Fruit fly (Drosophila melanogaster): ENCODE results near the gene CG4069.

CG4069 gene

DNA sequence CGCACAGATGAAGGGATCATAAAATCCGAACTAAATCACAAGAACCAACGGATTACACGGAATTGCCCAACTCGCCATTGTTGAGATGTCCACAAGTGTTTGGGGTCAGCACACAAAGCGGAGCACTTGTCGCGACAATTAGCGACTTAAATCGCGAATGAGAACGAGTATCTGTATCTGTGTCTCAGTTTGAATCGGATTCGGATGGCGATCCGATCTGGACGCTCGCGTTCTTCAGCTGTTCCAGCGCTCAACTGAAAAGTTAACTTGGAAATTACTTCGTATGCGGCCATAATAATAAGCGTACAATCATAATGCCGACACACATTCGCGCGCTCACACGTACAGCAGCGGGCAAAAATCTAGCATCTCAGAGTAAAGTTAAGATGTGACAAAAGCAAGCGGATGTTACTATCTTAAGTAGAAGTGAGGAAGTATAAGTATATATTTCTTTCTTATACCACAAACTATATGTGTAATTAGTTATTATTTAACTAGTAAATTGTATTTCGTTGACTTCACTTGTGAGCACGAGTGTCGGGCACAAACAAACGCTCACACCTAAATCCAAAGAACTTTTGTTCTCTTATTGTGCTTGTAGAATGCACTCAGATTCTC is 46.6 kb downstream of the CG4069 start, which contains the start of gene CG10660:
TSS of gene CG10660 (minus strand) at position 259 of the 618 bp plus-strand sequence.
- TF ChIP-seq CG13894 (tag; optimal IDR thresholded peaks at IDR 0.05) (no peak), fu2 (GFP tag; optimal IDR thresholded peaks at IDR 0.05) (peak; percentile 50), Aef1 (GFP tag; IDR thresholded peaks at IDR 0.05) (peak; percentile 81), aop (GFP tag; IDR thresholded peaks at IDR 0.05) (0 out of 2 replicates have a peak, but pooled peaks have one; percentile 39), crol (GFP tag; IDR thresholded peaks at IDR 0.05) (no peak), Mes4 (GFP tag; optimal IDR thresholded peaks at IDR 0.05) (peak; percentile 74), CG4424 (GFP tag; optimal IDR thresholded peaks at IDR 0.05) (peak; percentile 80), cato (GFP tag; optimal IDR thresholded peaks at IDR 0.05; ENCODE audit: borderline replicate concordance) (peak; percentile 75), Awh (GFP tag; IDR thresholded peaks at IDR 0.05) (peak; percentile 81), CG3163 (GFP tag; optimal IDR thresholded peaks at IDR 0.05) (peak; percentile 12), CTCF (GFP tag; optimal IDR thresholded peaks at IDR 0.05) (peak; percentile 41), dimm (GFP tag; IDR thresholded peaks at IDR 0.05) (peak; percentile 69), CG8388 (GFP tag; optimal IDR thresholded peaks at IDR 0.05) (peak; percentile 91), Meics (GFP tag; optimal IDR thresholded peaks at IDR 0.05) (peak; percentile 86), ftz-f1 (GFP tag; optimal IDR thresholded peaks at IDR 0.05) (no peak), CG15269 (tag; optimal IDR thresholded peaks at IDR 0.05) (peak; percentile 91), Mad (GFP tag; optimal IDR thresholded peaks at IDR 0.05) (peak; percentile 85), pan (optimal IDR thresholded peaks at IDR 0.05) (no peak), pan (GFP tag; optimal IDR thresholded peaks at IDR 0.05 in 1 of 2, IDR thresholded peaks at IDR 0.05 in 1 of 2) (peak in 1 of 2 experiments; percentile 87), sna (GFP tag; IDR thresholded peaks at IDR 0.05; ENCODE audit: partially characterized antibody) (no peak), CG12104 (GFP tag; optimal IDR thresholded peaks at IDR 0.05) (peak; percentile 66), Bdp1 (GFP tag; optimal IDR thresholded peaks at IDR 0.05) (peak; percentile 50), Nf-YC (tag; optimal IDR thresholded peaks at IDR 0.05) (peak; percentile 37), zfh2 (GFP tag; optimal IDR thresholded peaks at IDR 0.05) (peak; percentile 55), abd-A (tag; optimal IDR thresholded peaks at IDR 0.05) (no peak), mld (GFP tag; IDR thresholded peaks at IDR 0.05; ENCODE audit: partially characterized antibody) (no peak), CkIIα-i1 (GFP tag; IDR thresholded peaks at IDR 0.05) (peak; percentile 19; the same call in 1 of the 2 replicates), tin (GFP tag; optimal IDR thresholded peaks at IDR 0.05) (peak; percentile 84), HLH54F (GFP tag; optimal IDR thresholded peaks at IDR 0.05) (peak; percentile 62), pita (GFP tag; optimal IDR thresholded peaks at IDR 0.05) (no peak), CG12659 (GFP tag; optimal IDR thresholded peaks at IDR 0.05) (peak; percentile 84), crp (GFP tag; optimal IDR thresholded peaks at IDR 0.05) (peak in 1 of 2 experiments; percentile 15), CG1603 (tag; optimal IDR thresholded peaks at IDR 0.05) (peak; percentile 96), E2f2 (GFP tag; IDR thresholded peaks at IDR 0.05) (peak; percentile 71), stc (GFP tag; IDR thresholded peaks at IDR 0.05) (peak; percentile 90), sens (GFP tag) (peak; percentile 94), inv (GFP tag; IDR thresholded peaks at IDR 0.05; ENCODE audit: partially characterized antibody) (no peak), CG12769 (tag; optimal IDR thresholded peaks at IDR 0.05) (peak; percentile 90), zen (tag; optimal IDR thresholded peaks at IDR 0.05) (peak; percentile 67), ab (GFP tag; optimal IDR thresholded peaks at IDR 0.05) (peak; percentile 58), ash1 (GFP tag; optimal IDR thresholded peaks at IDR 0.05) (peak; percentile 19), CG4617 (GFP tag; optimal IDR thresholded peaks at IDR 0.05; ENCODE audit: borderline replicate concordance) (peak; percentile 20), Sox102F (GFP tag; optimal IDR thresholded peaks at IDR 0.05) (peak; percentile 93), sqz (GFP tag; optimal IDR thresholded peaks at IDR 0.05) (peak; percentile 64), dan (GFP tag; IDR thresholded peaks at IDR 0.05) (no peak), CG3281 (GFP tag; optimal IDR thresholded peaks at IDR 0.05) (peak; percentile 80), vvl (GFP tag; IDR thresholded peaks at IDR 0.05) (peak; percentile 96), CG3838 (GFP tag; optimal IDR thresholded peaks at IDR 0.05) (peak; percentile 57), CG17802 (tag; optimal IDR thresholded peaks at IDR 0.05) (peak; percentile 65), CG8478 (optimal IDR thresholded peaks at IDR 0.05) (no peak), CG2678 (tag; optimal IDR thresholded peaks at IDR 0.05) (peak; percentile 86)
